Worm (Caenorhabditis elegans): ENCODE data around the gene mdt-26.
"Not testable (repeated sequence)": the region's sequence is repeated elsewhere in the genome, so short reads cannot be mapped to it uniquely, and the experiment has no call there.

DNA sequence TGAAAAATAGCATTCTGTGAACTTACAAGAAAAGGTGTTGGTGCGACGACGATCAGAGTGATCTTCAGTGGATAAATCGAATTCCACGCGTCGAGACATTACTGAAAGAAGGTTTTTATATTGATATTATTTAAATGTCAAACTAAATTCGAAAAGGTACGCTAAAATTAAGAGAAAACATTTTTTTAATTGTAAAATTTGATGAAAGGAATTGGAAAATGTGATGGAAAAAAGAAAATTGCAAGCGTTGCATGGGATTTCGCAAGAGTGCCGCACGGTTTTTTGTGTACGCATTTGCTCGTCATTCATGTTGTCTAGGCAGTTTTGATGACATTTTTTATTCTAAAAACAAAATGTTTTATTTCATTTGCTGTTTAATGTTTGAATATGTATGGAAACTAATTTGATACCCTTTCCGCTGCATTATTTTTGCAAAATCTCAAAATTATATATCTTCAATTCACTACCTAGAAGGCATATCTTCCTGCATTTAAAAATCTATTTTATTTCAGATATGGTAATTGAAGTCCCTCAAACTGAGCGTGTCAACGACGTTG is 38.5 kb upstream of the mdt-26 start, which contains the start of the genes eif-3.L and npl-4.2:
- not testable (repeated sequence) for TF ChIP-seq dao-5, W03F9.2, him-1 (tag; optimal IDR thresholded peaks at IDR 0.05)

All from whole organism, L4/young adult.